Fruit fly (Drosophila melanogaster) whole organism, wandering third instar larva: ENCODE measurements around the gene Gyc89Db.

ENCODE experiments used
- jim ChIP-seq: fragments of 175-275, 200-325 bp; sonication (Bioruptor generic); optimal IDR thresholded peaks from 2 replicates; lab custom pipeline; 2016; ENCODE audit warnings: missing biosample characterization, mild to moderate bottlenecking, missing genetic modification characterization
- lola ChIP-seq: fragments of >200 bp; optimal IDR thresholded peaks from 2 replicates; lab custom pipeline; 2017; ENCODE audit warnings: missing biosample characterization, missing genetic modification characterization
- psq ChIP-seq: fragments of 200-800 bp; sonication (Bioruptor generic); optimal IDR thresholded peaks from 3 replicates; lab custom pipeline; 2017; ENCODE audit warnings: missing biosample characterization, mild to moderate bottlenecking, missing genetic modification characterization, moderate library complexity

DNA sequence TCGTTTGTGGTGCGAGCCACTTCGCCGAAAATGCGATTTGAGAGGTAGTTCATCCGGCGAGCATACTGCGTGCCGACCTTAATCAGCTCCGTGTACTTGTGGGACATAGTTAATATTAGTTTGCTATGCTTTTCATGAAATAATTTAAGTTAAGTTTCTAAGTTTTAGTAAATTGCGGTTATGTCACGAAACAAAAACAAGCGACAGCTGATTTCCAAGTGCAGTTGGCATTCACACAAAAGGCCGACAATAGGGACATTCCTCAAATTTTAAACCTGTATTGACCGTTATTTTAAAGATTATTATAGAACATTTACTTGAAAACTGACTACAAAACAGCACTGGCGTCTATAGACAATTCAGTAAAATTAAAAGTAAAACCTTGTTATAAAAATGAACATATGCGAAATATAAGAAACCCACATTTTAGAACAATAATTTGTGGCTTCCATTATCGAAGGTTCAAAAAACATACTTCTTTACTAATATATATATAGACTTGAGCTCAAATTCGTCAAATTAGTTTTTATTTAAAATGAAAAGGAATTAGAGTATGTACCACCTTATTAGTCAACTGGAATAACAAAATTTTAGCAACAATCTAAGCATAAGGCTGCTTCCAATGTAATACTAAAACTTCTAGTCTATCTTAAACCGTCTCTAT is 40.4 kb upstream of the Gyc89Db start, which contains the start of gene mRpS33:
- TF ChIP-seq jim (GFP tag; lab: Kevin White, UChicago) (no peak), psq (no peak), lola (GFP tag; lab: Kevin White, UChicago) (no peak)
